Worm (Caenorhabditis elegans): ENCODE data around the gene Y43F8B.19.

The Y43F8B.19 gene

ce11 chrV:19518468-19519168 is 6.5 kb upstream of the Y43F8B.19 start:
- TF ChIP-seq pqm-1 (tag; optimal IDR thresholded peaks at IDR 0.05), result peak; percentile 4
- TF ChIP-seq elt-2 (tag; optimal IDR thresholded peaks at IDR 0.05), result peak; percentile 29
- no peak for TF ChIP-seq egl-5 (tag; optimal IDR thresholded peaks at IDR 0.05)

DNA sequence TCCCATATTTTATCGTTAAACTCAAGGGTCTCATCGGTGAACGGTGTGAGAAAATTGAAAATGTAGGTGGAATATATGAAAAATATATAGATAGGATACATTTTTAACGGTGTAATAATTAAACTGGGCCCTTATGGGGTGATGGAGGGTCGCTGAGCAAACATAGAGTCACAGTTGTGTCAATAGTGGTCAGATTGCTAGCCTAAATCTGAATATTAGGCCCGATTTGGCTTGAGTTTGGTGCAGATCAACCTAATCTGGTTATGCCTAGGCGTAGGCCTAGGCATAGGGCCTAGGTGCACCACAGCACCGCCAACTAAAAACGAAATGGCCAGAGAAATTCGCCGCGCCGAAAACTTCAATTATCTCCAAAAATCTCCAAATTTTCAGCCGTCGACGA is 1.4 kb upstream of the Y43F8B.19 start, which contains the start of gene phy-4:
Gene phy-4, minus strand, starts transcription at position 101 of the 400 bp plus-strand sequence.
- TF ChIP-seq snpc-4 (tag; optimal IDR thresholded peaks at IDR 0.05) (no peak), fos-1 (tag; optimal IDR thresholded peaks at IDR 0.05) (no peak), nhr-43 (tag; optimal IDR thresholded peaks at IDR 0.05; ENCODE audit: poor library complexity, severe bottlenecking) (no peak), ZK546.5 (tag; optimal IDR thresholded peaks at IDR 0.05) (no peak), skn-1 (tag; optimal IDR thresholded peaks at IDR 0.05) (no peak), R02D3.7 (tag; optimal IDR thresholded peaks at IDR 0.05) (no peak), nhr-28 (tag; optimal IDR thresholded peaks at IDR 0.05) (no peak)

DNA sequence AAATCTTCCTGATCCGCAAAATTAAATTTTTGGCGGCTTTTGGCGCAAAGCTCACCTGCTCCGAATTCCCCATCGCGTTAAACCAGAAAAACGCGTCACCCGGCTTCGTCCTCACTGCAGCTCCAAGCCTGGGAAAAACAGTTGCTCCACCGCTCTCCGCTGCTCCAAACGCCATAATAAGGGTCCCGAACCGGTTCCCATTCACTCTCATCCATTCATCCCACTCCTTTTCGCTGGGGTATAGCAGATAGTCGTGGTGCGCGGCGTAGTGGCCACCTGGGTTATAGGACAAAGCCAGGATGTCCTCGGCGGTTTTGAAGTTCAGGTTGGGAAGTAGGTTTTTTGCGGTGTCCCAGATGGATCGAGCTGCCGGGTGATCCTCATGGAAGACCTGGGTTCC is 1.2 kb downstream of the Y43F8B.19 start:
- no peak for TF ChIP-seq ceh-9 (tag; optimal IDR thresholded peaks at IDR 0.05)
- no peak for TF ChIP-seq ceh-16 (tag; optimal IDR thresholded peaks at IDR 0.05)
- TF ChIP-seq ZK546.5 (tag; optimal IDR thresholded peaks at IDR 0.05), result no peak
- no peak for TF ChIP-seq nhr-67 (tag; optimal IDR thresholded peaks at IDR 0.05)

DNA sequence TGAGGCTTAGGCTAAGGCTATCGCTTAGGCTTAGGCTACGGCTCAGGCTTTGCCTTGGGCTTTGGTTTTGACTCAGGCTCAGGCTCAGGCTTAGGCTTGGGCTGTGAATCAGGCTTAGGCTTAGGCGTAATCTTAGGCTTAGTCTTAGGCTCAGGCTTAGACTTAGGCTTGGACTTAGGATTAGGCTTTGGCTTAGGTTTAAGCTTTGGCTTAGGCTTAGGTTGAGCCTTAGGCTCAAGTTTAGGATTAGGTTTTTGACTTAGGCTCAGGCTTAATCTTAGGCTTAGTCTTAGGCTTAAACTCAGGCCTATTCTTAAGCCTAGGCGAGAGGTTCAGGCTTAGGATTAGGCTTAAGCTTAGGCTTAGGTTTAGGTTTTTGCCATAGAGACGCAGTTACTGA is 1.8 kb downstream of the Y43F8B.19 start:
- no peak for TF ChIP-seq lin-39 (tag; optimal IDR thresholded peaks at IDR 0.05)
- no peak for TF ChIP-seq nhr-25 (tag; optimal IDR thresholded peaks at IDR 0.05)
- TF ChIP-seq sea-2 (GFP tag; optimal IDR thresholded peaks at IDR 0.05), result no peak
- no peak for TF ChIP-seq ceh-16 (tag; optimal IDR thresholded peaks at IDR 0.05)
- no peak for TF ChIP-seq ama-1 (optimal IDR thresholded peaks at IDR 0.05)
- TF ChIP-seq ztf-4 (tag; optimal IDR thresholded peaks at IDR 0.05), result no peak
- TF ChIP-seq R02D3.7 (tag; optimal IDR thresholded peaks at IDR 0.05), result no peak
- TF ChIP-seq nhr-12 (tag; optimal IDR thresholded peaks at IDR 0.05), result no peak
- TF ChIP-seq nhr-23 (tag; optimal IDR thresholded peaks at IDR 0.05), result no peak
- TF ChIP-seq pha-4 (tag; optimal IDR thresholded peaks at IDR 0.05), result no peak

DNA sequence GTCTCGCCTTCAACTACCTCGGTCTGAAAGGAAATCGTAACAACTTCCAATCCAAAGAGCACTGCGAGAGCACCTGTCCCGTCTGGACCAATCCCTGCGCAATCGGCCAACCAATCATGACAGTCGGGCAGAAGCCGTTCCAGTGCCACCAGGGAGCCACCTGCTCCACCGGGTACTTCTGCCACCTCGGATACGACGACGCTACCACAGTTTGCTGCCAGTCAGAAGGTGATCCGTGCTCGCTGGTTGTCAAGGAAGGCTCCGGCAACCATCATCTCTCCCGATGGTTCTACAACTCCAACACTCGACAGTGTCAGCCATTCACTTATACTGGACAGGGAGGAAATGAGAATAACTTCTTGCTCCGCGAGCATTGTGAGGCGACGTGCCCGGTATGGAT is 3.0 kb downstream of the Y43F8B.19 start:
- TF ChIP-seq lsy-12 (tag; optimal IDR thresholded peaks at IDR 0.05), result no peak
- TF ChIP-seq ZK546.5 (tag; optimal IDR thresholded peaks at IDR 0.05), result no peak
- no peak for TF ChIP-seq daf-12 (tag; optimal IDR thresholded peaks at IDR 0.05)

- no peak for TF ChIP-seq eor-1 (tag; optimal IDR thresholded peaks at IDR 0.05)
- TF ChIP-seq ztf-11 (tag; optimal IDR thresholded peaks at IDR 0.05), result no peak
- TF ChIP-seq nhr-25 (tag; optimal IDR thresholded peaks at IDR 0.05), result no peak
Measured at ce11 chrV:19502579-19503151, 9.4 kb downstream of the Y43F8B.19 start, which contains the start of gene Y43F8B.3. Y43F8B.3 (plus strand) TSS chrV:19503101.

DNA sequence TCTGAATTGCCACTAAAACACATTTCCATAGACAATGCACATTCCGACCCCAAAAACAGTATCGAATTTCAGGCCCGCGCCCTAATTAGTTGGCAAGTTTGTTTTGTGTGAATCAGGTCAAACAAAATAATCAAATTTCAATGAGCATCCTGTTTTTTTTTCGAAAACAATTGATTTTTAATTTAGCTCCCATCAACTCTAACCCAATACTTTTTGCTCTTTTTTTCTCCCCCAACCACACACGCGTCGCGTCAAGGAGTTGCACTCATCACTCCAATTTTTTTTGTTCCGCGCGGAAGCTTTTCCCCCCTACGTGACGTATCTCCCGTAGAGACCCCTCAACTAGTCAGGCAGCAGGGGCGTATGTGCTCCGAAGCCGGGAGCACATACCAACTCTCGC is 10.7 kb downstream of the Y43F8B.19 start:
- no peak for TF ChIP-seq pha-4 (tag; optimal IDR thresholded peaks at IDR 0.05)
- no peak for TF ChIP-seq sea-2 (GFP tag; optimal IDR thresholded peaks at IDR 0.05)
- TF ChIP-seq lsy-12 (tag; optimal IDR thresholded peaks at IDR 0.05), result no peak
- no peak for TF ChIP-seq fkh-2 (tag; optimal IDR thresholded peaks at IDR 0.05)
- TF ChIP-seq pqm-1 (tag; optimal IDR thresholded peaks at IDR 0.05), result no peak
- no peak for TF ChIP-seq ceh-16 (tag; optimal IDR thresholded peaks at IDR 0.05)
- no peak for TF ChIP-seq ceh-82 (tag; optimal IDR thresholded peaks at IDR 0.05)
- TF ChIP-seq R02D3.7 (tag; optimal IDR thresholded peaks at IDR 0.05), result no peak
- TF ChIP-seq nhr-43 (tag; optimal IDR thresholded peaks at IDR 0.05; ENCODE audit: poor library complexity, severe bottlenecking), result no peak
- no peak for TF ChIP-seq ztf-4 (tag; optimal IDR thresholded peaks at IDR 0.05)
- TF ChIP-seq eor-1 (tag; optimal IDR thresholded peaks at IDR 0.05), result no peak
- TF ChIP-seq ama-1 (optimal IDR thresholded peaks at IDR 0.05), result no peak
- TF ChIP-seq lin-39 (tag; optimal IDR thresholded peaks at IDR 0.05), result no peak
- TF ChIP-seq mdl-1 (tag; optimal IDR thresholded peaks at IDR 0.05), result no peak

All from whole organism, L3 larva.